Fruit fly (Drosophila melanogaster): ENCODE measurements around the gene CG31937.

The CG31937 gene

dm6 chr2L:1737057-1737581 is 7.4 kb downstream of the CG31937 start (continued):
- TF ChIP-seq hkb (optimal IDR thresholded peaks at IDR 0.05) (no peak), hkb (GFP tag; IDR thresholded peaks at IDR 0.05) (peak; percentile 84), fru (optimal IDR thresholded peaks at IDR 0.05) (no peak), NfI (GFP tag; optimal IDR thresholded peaks at IDR 0.05) (peak; percentile 77), CG7556 (GFP tag; optimal IDR thresholded peaks at IDR 0.05) (peak; percentile 89), luna (GFP tag; optimal IDR thresholded peaks at IDR 0.05) (peak; percentile 47), CG7786 (GFP tag; optimal IDR thresholded peaks at IDR 0.05) (peak; percentile 93), mld (GFP tag; IDR thresholded peaks at IDR 0.05; ENCODE audit: partially characterized antibody) (no peak), CG14710 (tag; optimal IDR thresholded peaks at IDR 0.05) (peak; percentile 77), seq (GFP tag; IDR thresholded peaks at IDR 0.05) (peak; percentile 88), Nf-YC (tag; optimal IDR thresholded peaks at IDR 0.05) (no peak), her (GFP tag; optimal IDR thresholded peaks at IDR 0.05) (peak; percentile 72), bab2 (GFP tag; optimal IDR thresholded peaks at IDR 0.05) (peak; percentile 91), E2f2 (GFP tag; IDR thresholded peaks at IDR 0.05) (peak; percentile 63), Sin3A (optimal IDR thresholded peaks at IDR 0.05) (no peak), pros (GFP tag; optimal IDR thresholded peaks at IDR 0.05) (no peak), Kr (GFP tag; optimal IDR thresholded peaks at IDR 0.05) (no peak), Oli (tag; optimal IDR thresholded peaks at IDR 0.05) (peak; percentile 93), bcd (GFP tag; optimal IDR thresholded peaks at IDR 0.05) (peak; percentile 87), gsb-n (tag; optimal IDR thresholded peaks at IDR 0.05) (peak; percentile 85), en (GFP tag; optimal IDR thresholded peaks at IDR 0.05) (peak; percentile 64), Deaf1 (tag; optimal IDR thresholded peaks at IDR 0.05) (peak; percentile 64), Optix (GFP tag; IDR thresholded peaks at IDR 0.05) (peak; percentile 80; the same call in 2 of the 3 replicates), CG2712 (tag; optimal IDR thresholded peaks at IDR 0.05) (peak; percentile 92), usp (GFP tag; optimal IDR thresholded peaks at IDR 0.05) (no peak), Camta (GFP tag; optimal IDR thresholded peaks at IDR 0.05) (peak; percentile 93), CG7839 (tag; optimal IDR thresholded peaks at IDR 0.05) (peak; percentile 78), CG2129 (GFP tag; IDR thresholded peaks at IDR 0.05; ENCODE audit: partially characterized antibody) (no peak), twi (tag; optimal IDR thresholded peaks at IDR 0.05) (peak; percentile 61), Hr39 (optimal IDR thresholded peaks at IDR 0.05) (no peak), Dbx (GFP tag; IDR thresholded peaks at IDR 0.05) (peak; percentile 78; the same call in 2 of the 3 replicates), pita (GFP tag; optimal IDR thresholded peaks at IDR 0.05) (no peak), Hey (tag; optimal IDR thresholded peaks at IDR 0.05) (no peak), Dad (GFP tag; optimal IDR thresholded peaks at IDR 0.05) (peak; percentile 80), MBD-R2 (GFP tag; IDR thresholded peaks at IDR 0.05) (peak; percentile 43; the same call in 1 of the 2 replicates), cas (GFP tag; IDR thresholded peaks at IDR 0.05) (peak; percentile 61; the same call in 1 of the 2 replicates), CG1233 (GFP tag; optimal IDR thresholded peaks at IDR 0.05) (peak; percentile 77), CG6175 (GFP tag; IDR thresholded peaks at IDR 0.05) (no peak), ems (GFP tag; optimal IDR thresholded peaks at IDR 0.05) (peak; percentile 82), CG15269 (tag; optimal IDR thresholded peaks at IDR 0.05) (peak; percentile 84), CG1602 (GFP tag; optimal IDR thresholded peaks at IDR 0.05) (peak; percentile 91), lola (GFP tag; optimal IDR thresholded peaks at IDR 0.05) (peak in 1 of 3 experiments; percentile 80), salm (tag; optimal IDR thresholded peaks at IDR 0.05) (peak; percentile 64), CG17612 (GFP tag; IDR thresholded peaks at IDR 0.05) (peak; percentile 59; the same call in 1 of the 2 replicates), abd-A (tag; optimal IDR thresholded peaks at IDR 0.05) (no peak), pb (GFP tag; optimal IDR thresholded peaks at IDR 0.05) (peak; percentile 81), CG6683 (GFP tag; optimal IDR thresholded peaks at IDR 0.05) (peak; percentile 73), Hmr (GFP tag; optimal IDR thresholded peaks at IDR 0.05) (peak; percentile 84), CG17328 (GFP tag; IDR thresholded peaks at IDR 0.05) (peak; percentile 77), CG7928 (GFP tag; optimal IDR thresholded peaks at IDR 0.05) (peak; percentile 48), Ets65A (GFP tag) (peak; percentile 99), CG34224 (GFP tag; IDR thresholded peaks at IDR 0.05; ENCODE audit: partially characterized antibody) (peak; percentile 14; the same call in 1 of the 3 replicates)

Data from whole organism, embryonic.